Fruit fly (Drosophila melanogaster) whole organism, embryonic: ENCODE results near the gene CG44094.

Experiments used
- Blimp-1 ChIP-seq: fragments of 200-800 bp; sonication (Bioruptor generic); optimal IDR thresholded peaks from 3 replicates; lab custom pipeline; 2018; ENCODE audit warnings: missing biosample characterization, missing genetic modification characterization, mild to moderate bottlenecking, moderate library complexity, missing genetic modification reagents
- BtbVII ChIP-seq: fragments of 200-800 bp; sonication (Bioruptor generic); optimal IDR thresholded peaks from 3 replicates; lab custom pipeline; 2017; ENCODE audit warnings: missing biosample characterization, mild to moderate bottlenecking, missing genetic modification characterization
- CG10462 ChIP-seq: fragments of 200-800 bp; sonication (Bioruptor generic); optimal IDR thresholded peaks from 2 replicates; lab custom pipeline; 2016; ENCODE audit warnings: missing biosample characterization, missing genetic modification characterization
- CG10543 ChIP-seq: fragments of 200-800 bp; sonication (Bioruptor generic); optimal IDR thresholded peaks from 3 replicates; lab custom pipeline; 2017; ENCODE audit warnings: missing biosample characterization, mild to moderate bottlenecking, missing genetic modification characterization, moderate library complexity
- CG11247 ChIP-seq: fragments of 200-800 bp; sonication (Bioruptor generic); IDR thresholded peaks from 2 replicates; pipeline ENCODE4 v1.3.6; 2022; ENCODE audit warnings: missing biosample characterization, missing genetic modification characterization
- CG11723 ChIP-seq: fragments of 200-800 bp; sonication (Bioruptor generic); optimal IDR thresholded peaks from 2 replicates; lab custom pipeline; 2017; ENCODE audit warnings: missing biosample characterization, mild to moderate bottlenecking, missing genetic modification characterization
- CG12942 ChIP-seq: fragments of 200-800 bp; sonication (Bioruptor generic); optimal IDR thresholded peaks from 3 replicates; lab custom pipeline; 2016; ENCODE audit warnings: missing biosample characterization, missing genetic modification characterization
- CG13424 ChIP-seq: fragments of 200-800 bp; sonication (Bioruptor generic); optimal IDR thresholded peaks from 2 replicates; lab custom pipeline; 2019; ENCODE audit warnings: missing biosample characterization, mild to moderate bottlenecking, missing genetic modification characterization, moderate library complexity
- CG13775 ChIP-seq: fragments of 200-800 bp; sonication (Bioruptor generic); optimal IDR thresholded peaks from 3 replicates; lab custom pipeline; 2017; ENCODE audit warnings: missing biosample characterization, mild to moderate bottlenecking, missing genetic modification characterization
- CG14965 ChIP-seq: fragments of 200-800 bp; sonication (Bioruptor generic); optimal IDR thresholded peaks from 2 replicates; lab custom pipeline; 2016; ENCODE audit warnings: missing biosample characterization, missing genetic modification characterization, borderline replicate concordance
- CG15514 ChIP-seq: fragments of 200-800 bp; sonication (Bioruptor generic); optimal IDR thresholded peaks from 3 replicates; lab custom pipeline; 2017; ENCODE audit warnings: missing biosample characterization, missing genetic modification characterization, mild to moderate bottlenecking, moderate library complexity, missing genetic modification reagents
- CG1602 ChIP-seq: fragments of 200-800 bp; sonication (Bioruptor generic); optimal IDR thresholded peaks from 3 replicates; lab custom pipeline; 2016; ENCODE audit warnings: missing biosample characterization, missing genetic modification characterization
- CG17328 ChIP-seq: fragments of 200-800 bp; sonication (Bioruptor generic); IDR thresholded peaks from 2 replicates; pipeline ENCODE4 v1.3.6; 2022; ENCODE audit warnings: missing biosample characterization, missing genetic modification characterization
- CG17802 ChIP-seq: fragments of 200-800 bp; sonication (Bioruptor generic); optimal IDR thresholded peaks from 2 replicates; lab custom pipeline; 2018; ENCODE audit warnings: missing biosample characterization, mild to moderate bottlenecking, missing genetic modification characterization, moderate library complexity
- CG18599 ChIP-seq: fragments of 200-800 bp; sonication (Bioruptor generic); optimal IDR thresholded peaks from 3 replicates; lab custom pipeline; 2017; ENCODE audit warnings: missing biosample characterization, missing genetic modification characterization, mild to moderate bottlenecking, moderate library complexity, missing genetic modification reagents
- CG18619 ChIP-seq: fragments of 200-800 bp; sonication (Bioruptor generic); optimal IDR thresholded peaks from 3 replicates; lab custom pipeline; 2017; ENCODE audit warnings: missing biosample characterization, mild to moderate bottlenecking, missing genetic modification characterization
- CG18764 ChIP-seq: fragments of 200-800 bp; sonication (Bioruptor generic); optimal IDR thresholded peaks from 3 replicates; lab custom pipeline; 2016; ENCODE audit warnings: missing biosample characterization, missing genetic modification characterization
- CG2116 ChIP-seq: fragments of 200-800 bp; sonication (Bioruptor generic); optimal IDR thresholded peaks from 3 replicates; lab custom pipeline; 2018; ENCODE audit warnings: missing biosample characterization, mild to moderate bottlenecking, missing genetic modification characterization
- CG2120 ChIP-seq: fragments of 200-800 bp; sonication (Bioruptor generic); optimal IDR thresholded peaks from 3 replicates; lab custom pipeline; 2016; ENCODE audit warnings: missing biosample characterization, missing genetic modification characterization
- CG3281 ChIP-seq: fragments of 200-800 bp; sonication (Bioruptor generic); optimal IDR thresholded peaks from 3 replicates; lab custom pipeline; 2017; ENCODE audit warnings: missing biosample characterization, mild to moderate bottlenecking, missing genetic modification characterization
- CG34376 ChIP-seq: fragments of 200-800 bp; sonication (Bioruptor generic); optimal IDR thresholded peaks from 2 replicates; lab custom pipeline; 2018; ENCODE audit warnings: missing biosample characterization, mild to moderate bottlenecking, missing genetic modification characterization
- CG5245 ChIP-seq: fragments of 200-800 bp; sonication (Bioruptor generic); optimal IDR thresholded peaks from 3 replicates; lab custom pipeline; 2016; ENCODE audit warnings: missing biosample characterization, missing genetic modification characterization
- Dad ChIP-seq: fragments of 200-800 bp; sonication (Bioruptor generic); optimal IDR thresholded peaks from 3 replicates; lab custom pipeline; 2016; ENCODE audit warnings: missing biosample characterization, missing genetic modification characterization
- Dfd ChIP-seq, 2 experiments: fragments of >200 bp; optimal IDR thresholded peaks; 2 replicates each; lab custom pipeline; 2017; ENCODE audit warnings: missing biosample characterization in 2 of 2, missing genetic modification characterization in 2 of 2
- GATAe ChIP-seq: fragments of 200-800 bp; sonication (Bioruptor generic); conservative IDR thresholded peaks from 2 replicates; pipeline ENCODE4 v1.3.6; 2022; ENCODE audit warnings: missing biosample characterization, missing genetic modification characterization
- HLHmδ ChIP-seq: fragments of 200-800 bp; sonication (Bioruptor generic); optimal IDR thresholded peaks from 2 replicates; lab custom pipeline; 2018; ENCODE audit warnings: missing biosample characterization, mild to moderate bottlenecking, missing genetic modification characterization, moderate library complexity
- Hey ChIP-seq: fragments of 200-800 bp; sonication (Bioruptor generic); optimal IDR thresholded peaks from 3 replicates; lab custom pipeline; 2018; ENCODE audit warnings: missing biosample characterization, mild to moderate bottlenecking, missing genetic modification characterization
- Jarid2 ChIP-seq: fragments of 200-800 bp; sonication (Bioruptor generic); optimal IDR thresholded peaks from 3 replicates; lab custom pipeline; 2017; ENCODE audit warnings: mild to moderate bottlenecking, missing biosample characterization, missing genetic modification reagents, missing genetic modification characterization
- Lim3 ChIP-seq: fragments of 200-800 bp; sonication (Bioruptor generic); IDR thresholded peaks from 2 replicates; pipeline ENCODE4 v1.3.6; 2022; ENCODE audit warnings: missing biosample characterization, missing genetic modification characterization
- Neu2 ChIP-seq: fragments of 200-800 bp; sonication (Bioruptor generic); optimal IDR thresholded peaks from 3 replicates; lab custom pipeline; 2016; ENCODE audit warnings: missing biosample characterization, missing genetic modification characterization, borderline replicate concordance
- Optix ChIP-seq: fragments of 200-800 bp; sonication (Bioruptor generic); IDR thresholded peaks from 3 replicates; pipeline ENCODE4 v1.3.6; 2022; ENCODE audit warnings: missing biosample characterization, missing genetic modification characterization
- Poxn ChIP-seq: fragments of 200-800 bp; sonication (Bioruptor generic); IDR thresholded peaks from 2 replicates; pipeline ENCODE4 v1.3.6; 2022; ENCODE audit warnings: missing biosample characterization, missing genetic modification characterization
- YL-1 ChIP-seq: fragments of 200-800 bp; sonication (Bioruptor generic); optimal IDR thresholded peaks from 3 replicates; lab custom pipeline; 2017; ENCODE audit warnings: missing biosample characterization, mild to moderate bottlenecking, missing genetic modification characterization
- aop ChIP-seq: fragments of 200-800 bp; sonication (Bioruptor generic); IDR thresholded peaks from 2 replicates; pipeline ENCODE4 v1.3.6; 2022; ENCODE audit warnings: missing biosample characterization, missing genetic modification characterization
- corto ChIP-seq: fragments of 200-800 bp; sonication (Bioruptor generic); optimal IDR thresholded peaks from 2 replicates; lab custom pipeline; 2016; ENCODE audit warnings: missing biosample characterization, mild to moderate bottlenecking, missing genetic modification characterization, moderate library complexity
- eve ChIP-seq, 2 experiments: fragments of >200 bp; optimal IDR thresholded peaks; 2 replicates each; lab custom pipeline; 2017; ENCODE audit warnings: missing biosample characterization in 2 of 2, missing genetic modification characterization in 2 of 2
- fd102C ChIP-seq: fragments of 200-800 bp; sonication (Bioruptor generic); optimal IDR thresholded peaks from 2 replicates; lab custom pipeline; 2018; ENCODE audit warnings: missing biosample characterization, mild to moderate bottlenecking, missing genetic modification characterization, moderate library complexity
- fd96Cb ChIP-seq: fragments of 200-800 bp; sonication (Bioruptor generic); optimal IDR thresholded peaks from 2 replicates; lab custom pipeline; 2018; ENCODE audit warnings: missing biosample characterization, mild to moderate bottlenecking, missing genetic modification characterization, moderate library complexity
- gem ChIP-seq: fragments of 200-800 bp; sonication (Bioruptor generic); optimal IDR thresholded peaks from 2 replicates; lab custom pipeline; 2019; ENCODE audit warnings: missing biosample characterization, mild to moderate bottlenecking, missing genetic modification characterization, moderate library complexity
- grn ChIP-seq: fragments of 200-800 bp; sonication (Bioruptor generic); optimal IDR thresholded peaks from 3 replicates; lab custom pipeline; 2017; ENCODE audit warnings: missing biosample characterization, missing genetic modification characterization
- ham ChIP-seq: fragments of 200-800 bp; sonication (Bioruptor generic); IDR thresholded peaks from 2 replicates; pipeline ENCODE4 v1.3.6; 2022; ENCODE audit warnings: missing biosample characterization, missing genetic modification characterization
- mld ChIP-seq: fragments of 200-800 bp; sonication (Bioruptor generic); IDR thresholded peaks from 3 replicates; pipeline ENCODE4 v1.3.6; 2022; ENCODE audit warnings: missing biosample characterization, missing genetic modification characterization; ENCODE audit not compliant: partially characterized antibody
- nerfin-1 ChIP-seq: fragments of 200-800 bp; sonication (Bioruptor generic); optimal IDR thresholded peaks from 3 replicates; lab custom pipeline; 2019; ENCODE audit warnings: missing biosample characterization, mild to moderate bottlenecking, missing genetic modification characterization, moderate library complexity
- pum ChIP-seq: fragments of 200-800 bp; sonication (Bioruptor generic); optimal IDR thresholded peaks from 2 replicates; lab custom pipeline; 2016; ENCODE audit warnings: missing biosample characterization, missing genetic modification characterization
- shn ChIP-seq: fragments of 200-800 bp; sonication (Bioruptor generic); optimal IDR thresholded peaks from 3 replicates; lab custom pipeline; 2016; ENCODE audit warnings: missing biosample characterization, missing genetic modification characterization
- sim ChIP-seq: fragments of 200-800 bp; sonication (Bioruptor generic); IDR thresholded peaks from 2 replicates; pipeline ENCODE4 v1.3.6; 2022; ENCODE audit warnings: missing biosample characterization, missing genetic modification characterization
- stwl ChIP-seq: fragments of 200-800 bp; sonication (Bioruptor generic); optimal IDR thresholded peaks from 3 replicates; lab custom pipeline; 2018; ENCODE audit warnings: missing biosample characterization, mild to moderate bottlenecking, missing genetic modification characterization, moderate library complexity
- tgo ChIP-seq: fragments of 200-800 bp; sonication (Bioruptor generic); IDR thresholded peaks from 3 replicates; pipeline ENCODE4 v1.3.6; 2022; ENCODE audit warnings: missing biosample characterization, missing genetic modification characterization
- zen ChIP-seq: fragments of 200-800 bp; sonication (Bioruptor generic); optimal IDR thresholded peaks from 3 replicates; lab custom pipeline; 2018; ENCODE audit warnings: missing biosample characterization, mild to moderate bottlenecking, missing genetic modification characterization, moderate library complexity

CG44094 gene

dm6 chr3R:14558383-14558883 lies 18.0 kb downstream of the CG44094 start (continued):
- TF ChIP-seq corto (GFP tag; lab: Kevin White, UChicago) (no peak), fd102C (no peak), CG17802 (tag; lab: Kevin White, UChicago) (peak; percentile 71), CG2116 (GFP tag; lab: Kevin White, UChicago) (peak; percentile 60), CG18599 (GFP tag; lab: Kevin White, UChicago) (peak; percentile 97), Lim3 (peak; percentile 64), CG13775 (GFP tag; lab: Kevin White, UChicago) (peak; percentile 85), CG15514 (GFP tag; lab: Kevin White, UChicago) (peak; percentile 84), Poxn (GFP tag; lab: Robert Waterston, UW) (peak; percentile 60; the same call in 1 of the 2 replicates), Blimp-1 (GFP tag; lab: Kevin White, UChicago) (peak; percentile 89), CG5245 (GFP tag; lab: Kevin White, UChicago) (peak; percentile 82), CG1602 (GFP tag; lab: Kevin White, UChicago) (peak; percentile 83), ham (GFP tag; lab: Robert Waterston, UW) (peak; percentile 68), YL-1 (GFP tag; lab: Kevin White, UChicago) (peak; percentile 48), CG10462 (GFP tag; lab: Kevin White, UChicago) (peak; percentile 64), CG11723 (GFP tag; lab: Kevin White, UChicago) (peak; percentile 88), CG10543 (GFP tag; lab: Kevin White, UChicago) (peak; percentile 93), Jarid2 (GFP tag; lab: Kevin White, UChicago) (peak; percentile 62), fd96Cb (tag; lab: Kevin White, UChicago) (peak; percentile 92), pum (peak; percentile 79), sim (GFP tag; lab: Robert Waterston, UW) (0 out of 2 replicates have a peak, but pooled peaks have one; percentile 34), BtbVII (GFP tag; lab: Kevin White, UChicago) (peak; percentile 92), CG34376 (GFP tag; lab: Kevin White, UChicago) (peak; percentile 93), Neu2 (GFP tag; lab: Kevin White, UChicago) (peak; percentile 30), CG14965 (GFP tag; lab: Kevin White, UChicago) (peak; percentile 55), aop (GFP tag; lab: Robert Waterston, UW) (0 out of 2 replicates have a peak, but pooled peaks have one; percentile 33), Optix (no peak; the same call in 2 of the 3 replicates), mld (no peak), stwl (tag; lab: Kevin White, UChicago) (no peak), Dfd (GFP tag; optimal IDR thresholded peaks at IDR 0.05; lab: Kevin White, UChicago) (no peak), CG12942 (GFP tag; lab: Kevin White, UChicago) (peak; percentile 86), shn (peak; percentile 88), zen (tag; lab: Kevin White, UChicago) (no peak), Hey (peak; percentile 30), Dad (GFP tag; lab: Kevin White, UChicago) (peak; percentile 87), CG13424 (tag; lab: Kevin White, UChicago) (peak; percentile 95), CG17328 (GFP tag; lab: Robert Waterston, UW) (peak; percentile 67), CG2120 (peak; percentile 96), HLHmδ (GFP tag; lab: Kevin White, UChicago) (no peak), gem (tag; lab: Kevin White, UChicago) (peak; percentile 97), nerfin-1 (tag; lab: Kevin White, UChicago) (peak; percentile 91), GATAe (GFP tag; lab: Robert Waterston, UW) (no peak), grn (GFP tag; lab: Kevin White, UChicago) (peak; percentile 38), CG18764 (GFP tag; lab: Kevin White, UChicago) (peak; percentile 78), CG3281 (GFP tag; lab: Kevin White, UChicago) (peak; percentile 96), eve (GFP tag; optimal IDR thresholded peaks at IDR 0.05; lab: Kevin White, UChicago) (peak in 1 of 2 experiments; percentile 97), CG11247 (peak; percentile 80), CG18619 (GFP tag; lab: Kevin White, UChicago) (peak; percentile 91), tgo (peak; percentile 84)
